Fruit fly (Drosophila melanogaster): Measurements from ENCODE around the gene CG17075.

The CG17075 gene

DNA sequence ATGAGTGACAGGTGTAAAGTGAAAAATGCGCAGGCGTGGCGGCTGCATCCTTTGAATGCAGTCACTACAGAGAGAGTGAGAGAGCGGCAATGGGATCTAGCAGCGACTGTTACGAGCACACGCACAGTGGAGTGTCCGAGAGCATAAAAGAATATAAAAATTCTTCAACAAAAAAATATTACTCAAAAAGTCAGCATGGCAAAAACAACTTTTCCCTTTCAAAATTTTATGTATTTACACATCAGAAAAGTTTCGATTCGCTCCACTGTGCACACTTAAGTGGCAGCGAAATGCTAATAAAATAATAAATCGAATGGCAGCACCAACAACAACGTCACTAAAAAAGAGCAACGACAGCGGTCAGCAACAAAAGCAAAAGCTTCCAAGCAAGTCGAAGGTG lies 44.0 kb downstream of the CG17075 start (continued):
- TF ChIP-seq dpn (GFP tag; optimal IDR thresholded peaks at IDR 0.05) (peak; percentile 81 to 82), CG43689 (GFP tag; IDR thresholded peaks at IDR 0.05) (peak; percentile 79), CG7786 (GFP tag; optimal IDR thresholded peaks at IDR 0.05) (peak; percentile 82), cas (GFP tag; IDR thresholded peaks at IDR 0.05) (0 out of 2 replicates have a peak, but pooled peaks have one; percentile 18), Lpt (GFP tag; optimal IDR thresholded peaks at IDR 0.05) (no peak), CG4404 (GFP tag; IDR thresholded peaks at IDR 0.05) (peak; percentile 83), repo (GFP tag; optimal IDR thresholded peaks at IDR 0.05) (peak; percentile 70), CG3163 (GFP tag; optimal IDR thresholded peaks at IDR 0.05) (peak; percentile 38), B-H2 (GFP tag; optimal IDR thresholded peaks at IDR 0.05) (no peak), h (optimal IDR thresholded peaks at IDR 0.05) (no peak), CG17385 (GFP tag; optimal IDR thresholded peaks at IDR 0.05) (peak; percentile 78), grau (tag; optimal IDR thresholded peaks at IDR 0.05) (peak; percentile 76), pfk (GFP tag; optimal IDR thresholded peaks at IDR 0.05) (no peak), unc-4 (GFP tag; IDR thresholded peaks at IDR 0.05; ENCODE audit: partially characterized antibody) (no peak), wdn (GFP tag; IDR thresholded peaks at IDR 0.05) (peak; percentile 66; the same call in 1 of the 2 replicates), Hmr (GFP tag; optimal IDR thresholded peaks at IDR 0.05) (peak; percentile 72), sim (GFP tag; IDR thresholded peaks at IDR 0.05) (peak; percentile 93), CG14667 (GFP tag; IDR thresholded peaks at IDR 0.05) (peak; percentile 84), sc (optimal IDR thresholded peaks at IDR 0.05) (no peak), sc (GFP tag; optimal IDR thresholded peaks at IDR 0.05) (peak; percentile 84), Ravus (GFP tag; IDR thresholded peaks at IDR 0.05) (peak; percentile 67), Stat92E (GFP tag; optimal IDR thresholded peaks at IDR 0.05) (peak in 1 of 3 experiments; percentile 68), p53 (GFP tag; optimal IDR thresholded peaks at IDR 0.05) (peak; percentile 48), Ada2b (GFP tag; IDR thresholded peaks at IDR 0.05) (peak; percentile 87), exex (tag; optimal IDR thresholded peaks at IDR 0.05) (no peak), CG16813 (GFP tag; IDR thresholded peaks at IDR 0.05; ENCODE audit: partially characterized antibody) (no peak), ato (GFP tag; IDR thresholded peaks at IDR 0.05; ENCODE audit: partially characterized antibody) (no peak), CG2875 (GFP tag; optimal IDR thresholded peaks at IDR 0.05) (peak; percentile 90), CG14014 (GFP tag; IDR thresholded peaks at IDR 0.05) (peak; percentile 77; the same call in 1 of the 2 replicates), CG8944 (GFP tag; optimal IDR thresholded peaks at IDR 0.05) (peak; percentile 80), ssp (GFP tag; IDR thresholded peaks at IDR 0.05) (peak; percentile 71), tio (GFP tag; optimal IDR thresholded peaks at IDR 0.05) (peak; percentile 85), bbx (GFP tag; IDR thresholded peaks at IDR 0.05; ENCODE audit: partially characterized antibody) (no peak), Nf-YC (tag; optimal IDR thresholded peaks at IDR 0.05) (no peak), Vsx1 (GFP tag; optimal IDR thresholded peaks at IDR 0.05) (peak; percentile 83), CG32767 (GFP tag; IDR thresholded peaks at IDR 0.05) (peak; percentile 69), dati (GFP tag; IDR thresholded peaks at IDR 0.05) (peak; percentile 87), Chrac-16 (GFP tag; optimal IDR thresholded peaks at IDR 0.05) (peak; percentile 84), twi (tag; optimal IDR thresholded peaks at IDR 0.05) (peak; percentile 11), Med (GFP tag) (peak; percentile 97), CG4854 (GFP tag; optimal IDR thresholded peaks at IDR 0.05) (peak; percentile 74), CG1792 (GFP tag; optimal IDR thresholded peaks at IDR 0.05) (peak; percentile 66), HmgD (GFP tag; optimal IDR thresholded peaks at IDR 0.05) (no peak), CG15479 (GFP tag; optimal IDR thresholded peaks at IDR 0.05) (no peak), CG31224 (GFP tag; IDR thresholded peaks at IDR 0.05) (peak; percentile 54), zfh2 (GFP tag; optimal IDR thresholded peaks at IDR 0.05) (peak; percentile 27), seq (GFP tag; IDR thresholded peaks at IDR 0.05) (peak; percentile 86), NC2α (GFP tag; optimal IDR thresholded peaks at IDR 0.05) (peak; percentile 78), CG9215 (GFP tag; IDR thresholded peaks at IDR 0.05) (peak; percentile 50; the same call in 1 of the 2 replicates), gt (GFP tag; IDR thresholded peaks at IDR 0.05) (peak; percentile 79), Drgx (GFP tag; IDR thresholded peaks at IDR 0.05) (peak; percentile 93), Bgb (GFP tag; IDR thresholded peaks at IDR 0.05; ENCODE audit: partially characterized antibody) (no peak)
